Worm (Caenorhabditis elegans): Measurements from ENCODE around the gene icap-1.

ce11 chrIV:13763449-13763848, 23.3 kb downstream of the icap-1 start:
- TF ChIP-seq hlh-8 (tag; optimal IDR thresholded peaks at IDR 0.05) (no peak), unc-86 (tag; optimal IDR thresholded peaks at IDR 0.05) (no peak), ama-1 (optimal IDR thresholded peaks at IDR 0.05) (no peak), tbx-7 (tag; optimal IDR thresholded peaks at IDR 0.05) (no peak), pax-1 (tag; optimal IDR thresholded peaks at IDR 0.05) (no peak)

All from whole organism, late embryonic.